Worm (Caenorhabditis elegans): ENCODE data around the gene clk-1.

Gene clk-1

ce11 chrIII:5308278-5308677 lies 30.6 kb downstream of the clk-1 start, which contains the start of gene mog-3:
Gene mog-3 (plus strand): TSS chrIII:5308596.
- TF ChIP-seq swsn-7 (tag; optimal IDR thresholded peaks at IDR 0.05) (peak; percentile 65), lin-15B (tag; optimal IDR thresholded peaks at IDR 0.05) (peak; percentile 7), blmp-1 (tag; optimal IDR thresholded peaks at IDR 0.05) (peak; percentile 47), snpc-4 (tag; optimal IDR thresholded peaks at IDR 0.05) (peak; percentile 21), nhr-19 (GFP tag; conservative IDR thresholded peaks at IDR 0.05) (peak; percentile 69), lsy-2 (tag; optimal IDR thresholded peaks at IDR 0.05) (peak; percentile 62 to 82), lin-14 (GFP tag; optimal IDR thresholded peaks at IDR 0.05) (peak; percentile 58), fos-1 (tag; optimal IDR thresholded peaks at IDR 0.05) (no peak), efl-3 (GFP tag; optimal IDR thresholded peaks at IDR 0.05) (peak; percentile 49), elt-2 (tag; optimal IDR thresholded peaks at IDR 0.05) (peak; percentile 17), hlh-17 (GFP tag; optimal IDR thresholded peaks at IDR 0.05; ENCODE audit: borderline replicate concordance) (no peak), mdl-1 (tag; optimal IDR thresholded peaks at IDR 0.05) (peak in 1 of 2 experiments; percentile 32), aly-2 (tag; optimal IDR thresholded peaks at IDR 0.05) (no peak), lin-39 (tag; optimal IDR thresholded peaks at IDR 0.05) (peak; percentile 27), unc-86 (tag; optimal IDR thresholded peaks at IDR 0.05) (peak; percentile 67), vab-15 (tag; optimal IDR thresholded peaks at IDR 0.05) (peak; percentile 55), nhr-28 (tag; optimal IDR thresholded peaks at IDR 0.05) (no peak), Y116A8C.19 (tag; optimal IDR thresholded peaks at IDR 0.05; ENCODE audit: borderline replicate concordance) (peak; percentile 30), skn-1 (tag; optimal IDR thresholded peaks at IDR 0.05) (peak; percentile 53), unc-98 (GFP tag; IDR thresholded peaks at IDR 0.05) (peak; percentile 66; the same call in 1 of the 2 replicates), C16A3.4 (tag; optimal IDR thresholded peaks at IDR 0.05) (peak; percentile 40), fkh-4 (tag; optimal IDR thresholded peaks at IDR 0.05; ENCODE audit: borderline replicate concordance) (peak; percentile 82), ceh-82 (tag; optimal IDR thresholded peaks at IDR 0.05) (peak; percentile 11 to 66 (median 11)), jun-1 (tag; optimal IDR thresholded peaks at IDR 0.05) (no peak), nhr-12 (tag; optimal IDR thresholded peaks at IDR 0.05) (no peak), tbx-2 (tag; optimal IDR thresholded peaks at IDR 0.05) (peak; percentile 84), nhr-71 (tag; optimal IDR thresholded peaks at IDR 0.05) (peak; percentile 83), hpl-2 (GFP tag; optimal IDR thresholded peaks at IDR 0.05) (no peak), nhr-85 (tag) (peak; percentile 85), sox-4 (tag; optimal IDR thresholded peaks at IDR 0.05) (peak; percentile 69), sptf-1 (tag; optimal IDR thresholded peaks at IDR 0.05) (no peak), ceh-90 (tag; optimal IDR thresholded peaks at IDR 0.05) (peak; percentile 90), zip-4 (GFP tag; optimal IDR thresholded peaks at IDR 0.05) (no peak), ztf-11 (tag; optimal IDR thresholded peaks at IDR 0.05) (peak in 1 of 2 experiments; percentile 80), rnt-1 (tag; optimal IDR thresholded peaks at IDR 0.05) (peak; percentile 98), nhr-77 (tag; optimal IDR thresholded peaks at IDR 0.05) (no peak), snu-23 (GFP tag; optimal IDR thresholded peaks at IDR 0.05) (peak; percentile 73), irx-1 (tag; optimal IDR thresholded peaks at IDR 0.05) (peak; percentile 72), pag-3 (tag; optimal IDR thresholded peaks at IDR 0.05; ENCODE audit: borderline replicate concordance, insufficient read depth) (peak; percentile 55), egl-13 (tag; optimal IDR thresholded peaks at IDR 0.05) (peak; percentile 74), fkh-8 (tag; optimal IDR thresholded peaks at IDR 0.05) (peak; percentile 74), C04F5.9 (tag; optimal IDR thresholded peaks at IDR 0.05) (peak; percentile 66), nhr-90 (tag; optimal IDR thresholded peaks at IDR 0.05; ENCODE audit: poor library complexity) (peak; percentile 81), isw-1 (GFP tag; IDR thresholded peaks at IDR 0.05) (peak; percentile 65), nhr-11 (tag; optimal IDR thresholded peaks at IDR 0.05) (no peak), dpl-1 (GFP tag; optimal IDR thresholded peaks at IDR 0.05) (peak; percentile 88 to 93 (median 93)), nhr-20 (tag; optimal IDR thresholded peaks at IDR 0.05) (peak; percentile 69), dsc-1 (tag; optimal IDR thresholded peaks at IDR 0.05) (peak; percentile 71), mab-9 (GFP tag; IDR thresholded peaks at IDR 0.05) (no peak), efl-1 (optimal IDR thresholded peaks at IDR 0.05) (peak; percentile 61 to 94), efl-1 (GFP tag; optimal IDR thresholded peaks at IDR 0.05 in 1 of 2) (peak; percentile 93 to 99), lir-3 (tag; optimal IDR thresholded peaks at IDR 0.05; ENCODE audit: poor library complexity) (peak; percentile 90), ztf-4 (tag; optimal IDR thresholded peaks at IDR 0.05) (peak; percentile 23)

Measured in whole organism, L1 larva.